Worm (Caenorhabditis elegans): ENCODE measurements around the gene nhr-119.

Gene nhr-119

ce11 chrII:2785787-2786186 lies 14.6 kb downstream of the nhr-119 start:
- TF ChIP-seq zip-2 (tag; optimal IDR thresholded peaks at IDR 0.05) (no peak), egl-27 (tag; optimal IDR thresholded peaks at IDR 0.05) (no peak), lsy-2 (tag; optimal IDR thresholded peaks at IDR 0.05) (no peak), nhr-41 (GFP tag; IDR thresholded peaks at IDR 0.05) (no peak), daf-12 (tag; optimal IDR thresholded peaks at IDR 0.05) (no peak), hmg-1.1 (GFP tag; IDR thresholded peaks at IDR 0.05) (no peak), mdt-29 (GFP tag; IDR thresholded peaks at IDR 0.05) (no peak), Y5F2A.4 (GFP tag; optimal IDR thresholded peaks at IDR 0.05) (no peak), saeg-2 (GFP tag; IDR thresholded peaks at IDR 0.05) (no peak), snpc-1.2 (GFP tag; IDR thresholded peaks at IDR 0.05) (no peak), daf-16 (GFP tag; optimal IDR thresholded peaks at IDR 0.05) (no peak), daf-16 (tag; optimal IDR thresholded peaks at IDR 0.05) (no peak), lir-3 (tag; optimal IDR thresholded peaks at IDR 0.05) (no peak), nhr-42 (GFP tag; IDR thresholded peaks at IDR 0.05) (no peak), ceh-28 (tag; optimal IDR thresholded peaks at IDR 0.05) (no peak), nhr-102 (tag; optimal IDR thresholded peaks at IDR 0.05) (no peak), nhr-111 (GFP tag; optimal IDR thresholded peaks at IDR 0.05) (no peak), unc-62 (GFP tag; optimal IDR thresholded peaks at IDR 0.05 in 1 of 2) (peak in 1 of 2 experiments; percentile 14), unc-62 (tag; optimal IDR thresholded peaks at IDR 0.05) (no peak), aha-1 (tag) (peak; percentile 37), spr-1 (tag; optimal IDR thresholded peaks at IDR 0.05) (no peak), ama-1 (optimal IDR thresholded peaks at IDR 0.05) (no peak), set-16 (GFP tag; IDR thresholded peaks at IDR 0.05) (peak; percentile 92), attf-4 (tag; optimal IDR thresholded peaks at IDR 0.05) (no peak), lin-29 (GFP tag; IDR thresholded peaks at IDR 0.05) (no peak), lim-7 (GFP tag; IDR thresholded peaks at IDR 0.05) (no peak)

ce11 chrII:2783380-2783779 lies 17.0 kb downstream of the nhr-119 start:
- peak; percentile 86 for TF ChIP-seq set-16 (GFP tag; IDR thresholded peaks at IDR 0.05)
- no peak for TF ChIP-seq daf-19 (GFP tag; conservative IDR thresholded peaks at IDR 0.05)

- TF ChIP-seq Y48G9A.11 (GFP tag; IDR thresholded peaks at IDR 0.05): no peak
- no peak for TF ChIP-seq nhr-11 (tag; optimal IDR thresholded peaks at IDR 0.05)
- no peak for TF ChIP-seq Y5F2A.4 (GFP tag; optimal IDR thresholded peaks at IDR 0.05)
- TF ChIP-seq D1046.2 (GFP tag; IDR thresholded peaks at IDR 0.05): no peak
- TF ChIP-seq ces-1 (GFP tag; optimal IDR thresholded peaks at IDR 0.05): no peak
- TF ChIP-seq zip-2 (tag; optimal IDR thresholded peaks at IDR 0.05): no peak
- TF ChIP-seq lin-39 (tag; optimal IDR thresholded peaks at IDR 0.05): no peak
- no peak for TF ChIP-seq lin-1 (GFP tag; IDR thresholded peaks at IDR 0.05)
Measured at ce11 chrII:2781355-2781754, 19.0 kb downstream of the nhr-119 start, which contains the start of gene F08D12.2. F08D12.2 (plus strand) TSS chrII:2781655.

ce11 chrII:2780804-2781203 lies 19.6 kb downstream of the nhr-119 start:
- no peak for TF ChIP-seq duxl-1 (tag; optimal IDR thresholded peaks at IDR 0.05; ENCODE audit: poor library complexity)
- TF ChIP-seq unc-62 (GFP tag; optimal IDR thresholded peaks at IDR 0.05 in 1 of 2): peak in 1 of 2 experiments; percentile 56
- no peak for TF ChIP-seq unc-62 (tag; optimal IDR thresholded peaks at IDR 0.05)
- peak; percentile 50; the same call in 1 of the 2 replicates for TF ChIP-seq set-16 (GFP tag; IDR thresholded peaks at IDR 0.05)
- no peak for TF ChIP-seq lin-15B (tag; optimal IDR thresholded peaks at IDR 0.05)

ce11 chrII:2779253-2779652 lies 21.1 kb downstream of the nhr-119 start, which contains the start of gene F08D12.3:
F08D12.3 (plus strand) TSS chrII:2779553.
- TF ChIP-seq F26F4.8 (GFP tag; conservative IDR thresholded peaks at IDR 0.05): no peak
- no peak for TF ChIP-seq hif-1 (tag; optimal IDR thresholded peaks at IDR 0.05)
- no peak for TF ChIP-seq nhr-76 (tag; optimal IDR thresholded peaks at IDR 0.05)
- no peak for TF ChIP-seq fos-1 (tag; optimal IDR thresholded peaks at IDR 0.05)
- no peak for TF ChIP-seq T20F7.1 (GFP tag; optimal IDR thresholded peaks at IDR 0.05)
- no peak for TF ChIP-seq nhr-237 (tag; optimal IDR thresholded peaks at IDR 0.05)
- TF ChIP-seq nhr-28 (tag; optimal IDR thresholded peaks at IDR 0.05): no peak

Measured in whole organism, L4 larva.